Worm (Caenorhabditis elegans): ENCODE measurements around the gene W09G12.7.

W09G12.7 gene

DNA sequence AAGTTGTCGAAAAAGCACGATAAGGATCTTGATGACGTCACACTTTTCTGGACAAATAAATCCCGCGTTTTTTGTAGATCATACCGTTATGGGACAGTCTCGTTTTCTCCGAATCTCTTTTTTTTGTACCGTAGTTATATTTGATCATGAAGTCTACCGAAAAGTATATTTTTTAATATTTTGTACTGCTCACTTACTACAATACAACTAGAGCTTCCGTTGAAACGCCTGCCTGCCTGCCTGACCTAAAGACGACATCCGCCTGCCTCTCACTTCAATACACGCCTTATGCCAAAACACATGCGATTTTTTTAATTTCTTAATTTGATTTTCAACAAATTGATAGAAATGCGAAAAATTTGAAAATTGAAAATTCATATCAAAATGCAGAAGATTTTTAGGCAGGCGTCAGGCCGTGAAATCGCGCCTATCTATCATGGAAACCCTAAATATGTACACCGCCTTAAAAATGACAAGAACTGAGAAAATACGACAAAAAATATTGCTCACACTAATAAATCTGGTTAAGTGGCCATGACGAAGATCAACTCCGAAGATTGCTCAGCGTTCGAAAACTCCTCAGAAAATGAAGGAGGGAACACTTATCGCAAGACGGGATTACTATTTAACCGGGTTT, 3.2 kb upstream of the W09G12.7 start, which contains the start of gene W09G12.8:
W09G12.8 (plus strand) TSS at position 587 of the 637 bp plus-strand sequence.
- TF ChIP-seq B0310.2 (tag; optimal IDR thresholded peaks at IDR 0.05), result no peak
- TF ChIP-seq pes-1 (GFP tag; IDR thresholded peaks at IDR 0.05), result no peak
- no peak for TF ChIP-seq F13C5.2 (tag; optimal IDR thresholded peaks at IDR 0.05)
- no peak for TF ChIP-seq aly-1 (tag; optimal IDR thresholded peaks at IDR 0.05)
- no peak for TF ChIP-seq hmbx-1 (tag; optimal IDR thresholded peaks at IDR 0.05)
- no peak for TF ChIP-seq sea-1 (GFP tag; conservative IDR thresholded peaks at IDR 0.05)
- TF ChIP-seq ceh-13 (GFP tag; optimal IDR thresholded peaks at IDR 0.05), result no peak
- TF ChIP-seq tra-4 (tag; optimal IDR thresholded peaks at IDR 0.05), result no peak
- no peak for TF ChIP-seq ets-7 (tag; optimal IDR thresholded peaks at IDR 0.05)
- TF ChIP-seq flt-1 (GFP tag; IDR thresholded peaks at IDR 0.05), result no peak
- no peak for TF ChIP-seq tbx-37 (GFP tag; conservative IDR thresholded peaks at IDR 0.05)
- no peak for TF ChIP-seq hnd-1 (tag; optimal IDR thresholded peaks at IDR 0.05)
- TF ChIP-seq tbx-11 (GFP tag; IDR thresholded peaks at IDR 0.05), result no peak

DNA sequence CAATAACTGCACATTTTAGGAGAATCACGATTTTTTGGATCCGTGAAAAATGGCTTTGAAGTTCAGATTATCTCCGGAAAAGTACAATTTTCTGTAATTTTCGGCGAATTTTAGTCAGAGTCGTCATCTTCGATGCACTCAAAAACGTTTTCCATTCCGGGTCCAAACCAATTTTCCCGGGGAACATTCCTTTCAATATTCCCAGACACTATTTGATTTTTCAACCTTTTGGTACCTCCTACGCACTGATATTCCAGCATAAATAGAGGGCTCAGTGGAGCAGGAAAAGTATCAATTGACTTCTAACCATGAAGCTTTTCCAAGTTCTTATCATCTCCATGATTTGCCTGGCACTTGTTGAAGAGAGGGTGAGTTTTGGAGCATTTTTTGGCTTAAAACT, 2.7 kb downstream of the W09G12.7 start, which contains the start of gene W09G12.6:
W09G12.6 (plus strand) TSS at position 301 of the 400 bp plus-strand sequence.
- TF ChIP-seq flt-1 (GFP tag; IDR thresholded peaks at IDR 0.05) (no peak), hmg-4 (GFP tag; optimal IDR thresholded peaks at IDR 0.05) (no peak), ets-7 (tag; optimal IDR thresholded peaks at IDR 0.05) (no peak), scrt-1 (GFP tag; IDR thresholded peaks at IDR 0.05) (no peak), ama-1 (optimal IDR thresholded peaks at IDR 0.05) (no peak), tbx-37 (GFP tag; conservative IDR thresholded peaks at IDR 0.05) (no peak), aly-1 (tag; optimal IDR thresholded peaks at IDR 0.05) (no peak)

DNA sequence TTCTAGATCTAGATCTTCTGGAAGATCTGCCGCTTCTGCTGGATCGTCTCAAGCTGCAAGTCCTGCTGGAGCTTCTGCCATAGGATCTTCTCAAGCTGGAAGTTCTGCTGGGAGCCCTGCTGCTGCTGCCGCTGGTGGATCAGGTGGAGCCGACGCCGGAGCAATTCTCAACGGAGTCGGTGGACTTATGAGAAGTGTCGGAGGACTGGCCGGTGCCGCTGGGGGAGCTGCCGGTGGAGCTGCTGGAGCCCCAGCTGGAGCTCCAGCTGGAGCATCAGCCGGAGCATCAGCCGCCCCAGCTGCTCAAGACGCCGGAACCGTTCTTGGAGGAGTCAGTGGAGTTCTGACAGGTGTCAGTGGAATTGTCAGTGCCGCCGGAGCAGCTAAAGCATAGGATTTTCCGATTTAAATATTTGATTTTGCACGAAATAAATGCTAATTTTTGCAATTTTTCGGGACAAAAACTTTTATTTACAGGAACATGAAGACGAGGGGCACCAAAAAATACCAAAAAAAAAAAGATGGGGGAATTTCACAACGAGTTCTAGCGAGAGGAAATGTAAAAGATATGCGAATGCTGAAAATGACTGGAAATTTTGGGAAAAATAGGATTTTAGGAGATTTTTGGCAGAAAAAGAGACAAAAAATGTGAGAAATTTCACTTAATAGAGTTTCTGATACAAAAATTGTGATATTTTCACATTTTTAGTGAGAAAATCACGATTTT, 3.7 kb downstream of the W09G12.7 start:
- TF ChIP-seq B0310.2 (tag; optimal IDR thresholded peaks at IDR 0.05), result no peak
- no peak for TF ChIP-seq hmg-4 (GFP tag; optimal IDR thresholded peaks at IDR 0.05)
- TF ChIP-seq tbx-37 (GFP tag; conservative IDR thresholded peaks at IDR 0.05), result no peak
- no peak for TF ChIP-seq tbx-11 (GFP tag; IDR thresholded peaks at IDR 0.05)
- no peak for TF ChIP-seq tra-4 (tag; optimal IDR thresholded peaks at IDR 0.05)
- TF ChIP-seq aly-1 (tag; optimal IDR thresholded peaks at IDR 0.05), result no peak
- TF ChIP-seq hmbx-1 (tag; optimal IDR thresholded peaks at IDR 0.05), result no peak
- TF ChIP-seq F13C5.2 (tag; optimal IDR thresholded peaks at IDR 0.05), result no peak
- TF ChIP-seq ceh-13 (GFP tag; optimal IDR thresholded peaks at IDR 0.05), result no peak
- TF ChIP-seq flt-1 (GFP tag; IDR thresholded peaks at IDR 0.05), result no peak
- TF ChIP-seq pes-1 (GFP tag; IDR thresholded peaks at IDR 0.05), result no peak

ce11 chrIV:1234780-1235179, 5.9 kb downstream of the W09G12.7 start:
- no peak for TF ChIP-seq B0310.2 (tag; optimal IDR thresholded peaks at IDR 0.05)
- no peak for TF ChIP-seq ceh-13 (GFP tag; optimal IDR thresholded peaks at IDR 0.05)
- no peak for TF ChIP-seq pes-1 (GFP tag; IDR thresholded peaks at IDR 0.05)
- TF ChIP-seq aly-1 (tag; optimal IDR thresholded peaks at IDR 0.05), result no peak
- TF ChIP-seq tra-4 (tag; optimal IDR thresholded peaks at IDR 0.05), result no peak
- no peak for TF ChIP-seq hmg-4 (GFP tag; optimal IDR thresholded peaks at IDR 0.05)
- TF ChIP-seq scrt-1 (GFP tag; IDR thresholded peaks at IDR 0.05), result no peak
- TF ChIP-seq ama-1 (optimal IDR thresholded peaks at IDR 0.05), result no peak
- no peak for TF ChIP-seq flt-1 (GFP tag; IDR thresholded peaks at IDR 0.05)
- TF ChIP-seq tbx-37 (GFP tag; conservative IDR thresholded peaks at IDR 0.05), result no peak
- no peak for TF ChIP-seq ceh-36 (tag; optimal IDR thresholded peaks at IDR 0.05)
- TF ChIP-seq tbx-11 (GFP tag; IDR thresholded peaks at IDR 0.05), result no peak
- TF ChIP-seq F13C5.2 (tag; optimal IDR thresholded peaks at IDR 0.05), result no peak
- no peak for TF ChIP-seq hnd-1 (tag; optimal IDR thresholded peaks at IDR 0.05)

- TF ChIP-seq aly-1 (tag; optimal IDR thresholded peaks at IDR 0.05), result no peak
- no peak for TF ChIP-seq tbx-11 (GFP tag; IDR thresholded peaks at IDR 0.05)
- TF ChIP-seq hmbx-1 (tag; optimal IDR thresholded peaks at IDR 0.05), result no peak
- TF ChIP-seq ceh-36 (tag; optimal IDR thresholded peaks at IDR 0.05), result no peak
- no peak for TF ChIP-seq ceh-13 (GFP tag; optimal IDR thresholded peaks at IDR 0.05)
- TF ChIP-seq ets-7 (tag; optimal IDR thresholded peaks at IDR 0.05), result no peak
- TF ChIP-seq flt-1 (GFP tag; IDR thresholded peaks at IDR 0.05), result no peak
- no peak for TF ChIP-seq pes-1 (GFP tag; IDR thresholded peaks at IDR 0.05)
- no peak for TF ChIP-seq hmg-4 (GFP tag; optimal IDR thresholded peaks at IDR 0.05)
- TF ChIP-seq hnd-1 (tag; optimal IDR thresholded peaks at IDR 0.05), result no peak
- no peak for TF ChIP-seq ama-1 (optimal IDR thresholded peaks at IDR 0.05)
- no peak for TF ChIP-seq scrt-1 (GFP tag; IDR thresholded peaks at IDR 0.05)
- TF ChIP-seq tra-4 (tag; optimal IDR thresholded peaks at IDR 0.05), result no peak
- TF ChIP-seq sea-1 (GFP tag; conservative IDR thresholded peaks at IDR 0.05), result no peak
- no peak for TF ChIP-seq F13C5.2 (tag; optimal IDR thresholded peaks at IDR 0.05)
- no peak for TF ChIP-seq tbx-37 (GFP tag; conservative IDR thresholded peaks at IDR 0.05)
- no peak for TF ChIP-seq B0310.2 (tag; optimal IDR thresholded peaks at IDR 0.05)
Observed at ce11 chrIV:1235785-1236184, 6.9 kb downstream of the W09G12.7 start.

- TF ChIP-seq ama-1 (optimal IDR thresholded peaks at IDR 0.05) (no peak), tbx-11 (GFP tag; IDR thresholded peaks at IDR 0.05) (no peak), pes-1 (GFP tag; IDR thresholded peaks at IDR 0.05) (no peak), F13C5.2 (tag; optimal IDR thresholded peaks at IDR 0.05) (no peak), tra-4 (tag; optimal IDR thresholded peaks at IDR 0.05) (no peak), sea-1 (GFP tag; conservative IDR thresholded peaks at IDR 0.05) (no peak), ets-7 (tag; optimal IDR thresholded peaks at IDR 0.05) (no peak), scrt-1 (GFP tag; IDR thresholded peaks at IDR 0.05) (no peak), tbx-37 (GFP tag; conservative IDR thresholded peaks at IDR 0.05) (no peak), hmbx-1 (tag; optimal IDR thresholded peaks at IDR 0.05) (no peak), flt-1 (GFP tag; IDR thresholded peaks at IDR 0.05) (no peak), aly-1 (tag; optimal IDR thresholded peaks at IDR 0.05) (no peak), B0310.2 (tag; optimal IDR thresholded peaks at IDR 0.05) (no peak), ceh-36 (tag; optimal IDR thresholded peaks at IDR 0.05) (no peak), hmg-4 (GFP tag; optimal IDR thresholded peaks at IDR 0.05) (no peak)
Observed at ce11 chrIV:1238147-1238546, 9.3 kb downstream of the W09G12.7 start.

DNA sequence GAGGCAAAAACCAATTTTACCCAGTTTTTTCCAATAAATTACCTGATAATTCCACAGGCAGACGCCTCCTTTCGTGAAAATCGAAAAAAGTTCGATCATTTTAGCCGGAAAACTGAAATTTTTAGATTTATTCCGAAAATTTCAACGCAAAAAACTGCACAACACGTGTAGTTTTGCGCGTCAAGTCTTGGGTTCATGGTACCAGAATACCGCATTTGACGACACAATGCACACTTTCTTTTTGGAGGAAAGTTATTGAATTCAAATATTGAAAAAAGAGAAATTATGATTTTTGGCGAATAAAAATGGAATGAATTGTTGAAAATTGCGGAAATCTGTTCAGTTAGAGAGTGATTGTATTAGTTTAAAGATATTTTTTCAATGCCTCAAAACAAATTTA, 10.8 kb downstream of the W09G12.7 start, which contains the start of gene F38A1.8:
F38A1.8 (minus strand) TSS at position 167 of the 400 bp plus-strand sequence.
- TF ChIP-seq hmbx-1 (tag; optimal IDR thresholded peaks at IDR 0.05) (no peak), pes-1 (GFP tag; IDR thresholded peaks at IDR 0.05) (no peak), tbx-11 (GFP tag; IDR thresholded peaks at IDR 0.05) (no peak), aly-1 (tag; optimal IDR thresholded peaks at IDR 0.05) (no peak), ets-7 (tag; optimal IDR thresholded peaks at IDR 0.05) (no peak), hnd-1 (tag; optimal IDR thresholded peaks at IDR 0.05) (no peak), scrt-1 (GFP tag; IDR thresholded peaks at IDR 0.05) (no peak)
